Fruit fly (Drosophila melanogaster) whole organism, embryonic: ENCODE measurements around the gene CG13315.

ENCODE experiments used
- Bgb ChIP-seq: fragments of 200-800 bp; sonication (Bioruptor generic); IDR thresholded peaks from 2 replicates; pipeline ENCODE4 v1.3.6; 2022; ENCODE audit warnings: missing biosample characterization, missing genetic modification characterization; ENCODE audit not compliant: partially characterized antibody
- CG10431 ChIP-seq: fragments of 200-800 bp; sonication (Bioruptor generic); optimal IDR thresholded peaks from 3 replicates; lab custom pipeline; 2018; ENCODE audit warnings: missing biosample characterization, mild to moderate bottlenecking, missing genetic modification characterization
- CG10654 ChIP-seq: fragments of 200-800 bp; sonication (Bioruptor generic); optimal IDR thresholded peaks from 2 replicates; lab custom pipeline; 2016; ENCODE audit warnings: missing biosample characterization, missing genetic modification characterization
- CG12071 ChIP-seq: fragments of 200-800 bp; sonication (Bioruptor generic); optimal IDR thresholded peaks from 3 replicates; lab custom pipeline; 2018; ENCODE audit warnings: missing biosample characterization, mild to moderate bottlenecking, missing genetic modification characterization
- CG12659 ChIP-seq: fragments of 200-800 bp; sonication (Bioruptor generic); optimal IDR thresholded peaks from 3 replicates; lab custom pipeline; 2017; ENCODE audit warnings: mild to moderate bottlenecking, missing biosample characterization, missing genetic modification reagents, missing genetic modification characterization
- CG14965 ChIP-seq: fragments of 200-800 bp; sonication (Bioruptor generic); optimal IDR thresholded peaks from 2 replicates; lab custom pipeline; 2016; ENCODE audit warnings: missing biosample characterization, missing genetic modification characterization, borderline replicate concordance
- CG15011 ChIP-seq: fragments of 200-800 bp; sonication (Bioruptor generic); optimal IDR thresholded peaks from 3 replicates; lab custom pipeline; 2018; ENCODE audit warnings: missing biosample characterization, mild to moderate bottlenecking, missing genetic modification characterization
- CG1647 ChIP-seq: fragments of 200-800 bp; sonication (Bioruptor generic); optimal IDR thresholded peaks from 3 replicates; lab custom pipeline; 2016; ENCODE audit warnings: missing biosample characterization, missing genetic modification characterization
- CG17802 ChIP-seq: fragments of 200-800 bp; sonication (Bioruptor generic); optimal IDR thresholded peaks from 2 replicates; lab custom pipeline; 2018; ENCODE audit warnings: missing biosample characterization, mild to moderate bottlenecking, missing genetic modification characterization, moderate library complexity
- CG2712 ChIP-seq: fragments of 200-800 bp; optimal IDR thresholded peaks from 3 replicates; lab custom pipeline; 2019; ENCODE audit warnings: missing biosample characterization, mild to moderate bottlenecking, missing genetic modification characterization, moderate library complexity
- CG3065 ChIP-seq: fragments of 200-800 bp; sonication (Bioruptor generic); optimal IDR thresholded peaks from 2 replicates; lab custom pipeline; 2016; ENCODE audit warnings: missing biosample characterization, missing genetic modification characterization
- CG33213 ChIP-seq: fragments of 200-800 bp; sonication (Bioruptor generic); optimal IDR thresholded peaks from 3 replicates; lab custom pipeline; 2016; ENCODE audit warnings: missing biosample characterization, missing genetic modification characterization
- CG33557 ChIP-seq: fragments of 200-800 bp; sonication (Bioruptor generic); optimal IDR thresholded peaks from 2 replicates; lab custom pipeline; 2019; ENCODE audit warnings: missing biosample characterization, mild to moderate bottlenecking, missing genetic modification characterization, moderate library complexity
- CG43689 ChIP-seq: fragments of 200-800 bp; sonication (Bioruptor generic); IDR thresholded peaks from 2 replicates; pipeline ENCODE4 v1.3.6; 2022; ENCODE audit warnings: missing biosample characterization, missing genetic modification characterization
- CG8359 ChIP-seq: fragments of 200-800 bp; sonication (Bioruptor generic); optimal IDR thresholded peaks from 2 replicates; lab custom pipeline; 2017; ENCODE audit warnings: missing biosample characterization, mild to moderate bottlenecking, missing genetic modification characterization, borderline replicate concordance
- CHES-1-like ChIP-seq: fragments of 200-800 bp; sonication (Bioruptor generic); optimal IDR thresholded peaks from 2 replicates; lab custom pipeline; 2016; ENCODE audit warnings: missing biosample characterization, missing genetic modification characterization
- Doc3 ChIP-seq: fragments of 200-800 bp; sonication (Bioruptor generic); IDR thresholded peaks from 3 replicates; pipeline ENCODE4 v1.3.6; 2022; ENCODE audit warnings: missing biosample characterization, missing genetic modification characterization; ENCODE audit not compliant: partially characterized antibody
- Dp ChIP-seq: fragments of 200-800 bp; sonication (Bioruptor generic); optimal IDR thresholded peaks from 2 replicates; lab custom pipeline; 2018; ENCODE audit warnings: missing biosample characterization, mild to moderate bottlenecking, missing genetic modification characterization, moderate library complexity
- E2f2 ChIP-seq: fragments of 200-800 bp; sonication (Bioruptor generic); IDR thresholded peaks from 2 replicates; pipeline ENCODE4 v1.3.6; 2022; ENCODE audit warnings: missing biosample characterization, missing genetic modification characterization
- ERR ChIP-seq: fragments of 200-800 bp; sonication (Bioruptor generic); optimal IDR thresholded peaks from 2 replicates; lab custom pipeline; 2016; ENCODE audit warnings: missing biosample characterization, missing genetic modification characterization
- GATAe ChIP-seq: fragments of 200-800 bp; sonication (Bioruptor generic); conservative IDR thresholded peaks from 2 replicates; pipeline ENCODE4 v1.3.6; 2022; ENCODE audit warnings: missing biosample characterization, missing genetic modification characterization
- Hmx ChIP-seq: fragments of 200-800 bp; sonication (Bioruptor generic); optimal IDR thresholded peaks from 2 replicates; lab custom pipeline; 2016; ENCODE audit warnings: missing biosample characterization, missing genetic modification characterization
- Hr39 ChIP-seq: fragments of >200 bp; optimal IDR thresholded peaks from 2 replicates; lab custom pipeline; 2017
- Lhr ChIP-seq: fragments of 200-800 bp; sonication (Bioruptor generic); optimal IDR thresholded peaks from 3 replicates; lab custom pipeline; 2017; ENCODE audit warnings: mild to moderate bottlenecking, missing biosample characterization, missing genetic modification reagents, missing genetic modification characterization
- MESR4 ChIP-seq: fragments of 200-800 bp; sonication (Bioruptor generic); optimal IDR thresholded peaks from 2 replicates; lab custom pipeline; 2018; ENCODE audit warnings: missing biosample characterization, mild to moderate bottlenecking, missing genetic modification characterization, moderate library complexity
- Ptx1 ChIP-seq: fragments of 200-800 bp; sonication (Bioruptor generic); IDR thresholded peaks from 2 replicates; pipeline ENCODE4 v1.3.6; 2022; ENCODE audit warnings: missing biosample characterization, missing genetic modification characterization
- YL-1 ChIP-seq: fragments of 200-800 bp; sonication (Bioruptor generic); optimal IDR thresholded peaks from 3 replicates; lab custom pipeline; 2017; ENCODE audit warnings: missing biosample characterization, mild to moderate bottlenecking, missing genetic modification characterization
- amos ChIP-seq: fragments of 200-800 bp; sonication (Bioruptor generic); IDR thresholded peaks from 2 replicates; pipeline ENCODE4 v1.3.6; 2022; ENCODE audit warnings: missing biosample characterization, missing genetic modification characterization; ENCODE audit not compliant: partially characterized antibody
- ap ChIP-seq: fragments of 200-800 bp; sonication (Bioruptor generic); IDR thresholded peaks from 2 replicates; pipeline ENCODE4 v1.3.6; 2022; ENCODE audit warnings: missing biosample characterization, missing genetic modification characterization
- ara ChIP-seq: fragments of 200-800 bp; sonication (Bioruptor generic); IDR thresholded peaks from 2 replicates; pipeline ENCODE4 v1.3.6; 2022; ENCODE audit warnings: missing biosample characterization, missing genetic modification characterization
- ase ChIP-seq: fragments of 200-800 bp; sonication (Bioruptor generic); IDR thresholded peaks from 3 replicates; pipeline ENCODE4 v1.3.6; 2022; ENCODE audit warnings: missing biosample characterization, missing genetic modification characterization
- caup ChIP-seq: fragments of 200-800 bp; sonication (Bioruptor generic); optimal IDR thresholded peaks from 3 replicates; lab custom pipeline; 2017; ENCODE audit warnings: missing biosample characterization, mild to moderate bottlenecking, missing genetic modification characterization, moderate library complexity; ENCODE audit not compliant: severe bottlenecking
- danr ChIP-seq: fragments of 200-800 bp; sonication (Bioruptor generic); IDR thresholded peaks from 2 replicates; pipeline ENCODE4 v1.3.6; 2022; ENCODE audit warnings: missing biosample characterization, missing genetic modification characterization
- exex ChIP-seq: fragments of 200-800 bp; sonication (Bioruptor generic); optimal IDR thresholded peaks from 4 replicates; lab custom pipeline; 2018; ENCODE audit warnings: missing biosample characterization, mild to moderate bottlenecking, missing genetic modification characterization, moderate library complexity
- gce ChIP-seq: fragments of 200-800 bp; sonication (Bioruptor generic); IDR thresholded peaks from 3 replicates; pipeline ENCODE4 v1.3.6; 2022; ENCODE audit warnings: missing biosample characterization, missing genetic modification characterization
- gcm2 ChIP-seq: fragments of 200-800 bp; sonication (Bioruptor generic); optimal IDR thresholded peaks from 2 replicates; lab custom pipeline; 2016; ENCODE audit warnings: missing biosample characterization, missing genetic modification characterization
- ind ChIP-seq: fragments of 200-800 bp; sonication (Bioruptor generic); optimal IDR thresholded peaks from 3 replicates; lab custom pipeline; 2016; ENCODE audit warnings: missing biosample characterization, missing genetic modification characterization
- lbe ChIP-seq: fragments of 200-800 bp; sonication (Bioruptor generic); optimal IDR thresholded peaks from 2 replicates; lab custom pipeline; 2016; ENCODE audit warnings: missing biosample characterization, mild to moderate bottlenecking, missing genetic modification characterization
- lilli ChIP-seq: fragments of 200-800 bp; sonication (Bioruptor generic); optimal IDR thresholded peaks from 3 replicates; lab custom pipeline; 2016; ENCODE audit warnings: missing biosample characterization, missing genetic modification characterization
- lola ChIP-seq, 3 experiments: fragments of >200 bp in 2 of 3; fragments of 200-800 bp in 1 of 3; sonication (Bioruptor generic) in 1 of 3; optimal IDR thresholded peaks; 2 replicates each; lab custom pipeline; 2017 to 2019; ENCODE audit warnings: missing biosample characterization in 3 of 3, missing genetic modification characterization in 3 of 3, mild to moderate bottlenecking in 1 of 3, moderate library complexity in 1 of 3
- org-1 ChIP-seq: fragments of 200-800 bp; sonication (Bioruptor generic); optimal IDR thresholded peaks from 2 replicates; lab custom pipeline; 2017; ENCODE audit warnings: missing biosample characterization, missing genetic modification characterization
- sc ChIP-seq, 3 experiments: fragments of >200 bp in 2 of 3; fragments of 200-800 bp in 1 of 3; sonication (Bioruptor generic) in 1 of 3; optimal IDR thresholded peaks; 2 replicates in 2 of 3; 3 replicates in 1 of 3; lab custom pipeline; 2017; ENCODE audit warnings: mild to moderate bottlenecking in 1 of 3, missing biosample characterization in 1 of 3, missing genetic modification characterization in 1 of 3, missing genetic modification reagents in 1 of 3
- sim ChIP-seq: fragments of 200-800 bp; sonication (Bioruptor generic); IDR thresholded peaks from 2 replicates; pipeline ENCODE4 v1.3.6; 2022; ENCODE audit warnings: missing biosample characterization, missing genetic modification characterization
- slou ChIP-seq: fragments of 200-800 bp; sonication (Bioruptor generic); optimal IDR thresholded peaks from 3 replicates; lab custom pipeline; 2016; ENCODE audit warnings: missing biosample characterization, missing genetic modification characterization
- sob ChIP-seq: fragments of 200-800 bp; sonication (Bioruptor generic); IDR thresholded peaks from 2 replicates; pipeline ENCODE4 v1.3.6; 2022; ENCODE audit warnings: missing biosample characterization, missing genetic modification characterization
- unc-4 ChIP-seq: fragments of 200-800 bp; sonication (Bioruptor generic); IDR thresholded peaks from 2 replicates; pipeline ENCODE4 v1.3.6; 2022; ENCODE audit warnings: missing biosample characterization, missing genetic modification characterization; ENCODE audit not compliant: partially characterized antibody
- usp ChIP-seq: fragments of >200 bp; optimal IDR thresholded peaks from 2 replicates; lab custom pipeline; 2017; ENCODE audit warnings: missing biosample characterization, missing genetic modification characterization
- zen ChIP-seq: fragments of 200-800 bp; sonication (Bioruptor generic); optimal IDR thresholded peaks from 3 replicates; lab custom pipeline; 2018; ENCODE audit warnings: missing biosample characterization, mild to moderate bottlenecking, missing genetic modification characterization, moderate library complexity

Gene CG13315

DNA sequence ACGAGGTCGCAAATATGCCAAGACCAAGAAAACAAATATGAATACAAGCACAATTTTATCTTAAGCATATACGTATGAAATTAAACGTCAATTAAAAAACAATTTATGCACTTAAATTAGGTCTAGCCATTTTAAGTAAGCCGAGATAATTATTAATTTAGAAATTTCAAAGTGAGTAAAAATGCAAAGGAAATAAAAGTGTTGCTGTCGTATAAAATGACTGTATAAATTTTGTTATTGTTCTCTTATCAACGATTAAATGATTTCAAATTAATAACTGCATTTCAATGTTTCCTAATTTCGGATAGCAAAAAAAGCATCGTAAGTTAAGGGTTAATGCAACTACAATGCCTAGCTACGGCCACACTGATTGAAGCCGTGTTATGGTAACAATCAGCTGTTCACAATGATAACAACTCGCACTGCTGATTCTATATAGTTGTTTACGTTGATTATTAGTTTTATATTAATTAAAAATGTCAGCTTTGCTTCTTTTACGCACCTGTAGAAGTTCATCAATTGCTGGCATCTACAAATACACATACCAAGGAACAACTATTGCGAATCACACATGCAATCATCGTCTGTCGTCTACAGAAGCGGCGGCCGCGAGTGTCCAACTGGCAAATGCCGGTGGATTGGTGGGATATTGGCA is 23.8 kb upstream of the CG13315 start, which contains the start of the genes CG4911 and CG4942 (continued):
- TF ChIP-seq sc (optimal IDR thresholded peaks at IDR 0.05; lab: Kevin White, UChicago) = no peak
- TF ChIP-seq sc (GFP tag; optimal IDR thresholded peaks at IDR 0.05; lab: Kevin White, UChicago) = no peak
- TF ChIP-seq CG17802 (tag; lab: Kevin White, UChicago) = peak; percentile 23
- peak; percentile 44 for TF ChIP-seq CG10431 (GFP tag; lab: Kevin White, UChicago)
- peak; percentile 28; the same call in 1 of the 2 replicates for TF ChIP-seq E2f2
- peak; percentile 23 for TF ChIP-seq CG33213 (GFP tag; lab: Kevin White, UChicago)
- no peak for TF ChIP-seq CG14965 (GFP tag; lab: Kevin White, UChicago)
- peak; percentile 28; the same call in 1 of the 2 replicates for TF ChIP-seq sim (GFP tag; lab: Robert Waterston, UW)
- peak; percentile 74 for TF ChIP-seq CG12659 (GFP tag; lab: Kevin White, UChicago)
- no peak for TF ChIP-seq amos (GFP tag; lab: Robert Waterston, UW)
- peak; percentile 50; the same call in 1 of the 3 replicates for TF ChIP-seq gce
- TF ChIP-seq unc-4 (GFP tag; lab: Robert Waterston, UW) = no peak
- no peak for TF ChIP-seq CG43689 (GFP tag; lab: Robert Waterston, UW)
- TF ChIP-seq Doc3 = no peak
- peak; percentile 76 for TF ChIP-seq CG2712
- peak; percentile 73 for TF ChIP-seq ind
- peak in 1 of 3 experiments; percentile 77 for TF ChIP-seq lola (GFP tag; optimal IDR thresholded peaks at IDR 0.05; lab: Kevin White, UChicago)
- peak; percentile 1 for TF ChIP-seq Dp (GFP tag; lab: Kevin White, UChicago)
- no peak for TF ChIP-seq MESR4 (GFP tag; lab: Kevin White, UChicago)
- peak; percentile 64 for TF ChIP-seq danr (GFP tag; lab: Robert Waterston, UW)
- TF ChIP-seq CG10654 (GFP tag; lab: Kevin White, UChicago) = peak; percentile 66
- TF ChIP-seq ERR (GFP tag; lab: Kevin White, UChicago) = peak; percentile 8
- TF ChIP-seq Ptx1 (GFP tag; lab: Robert Waterston, UW) = peak; percentile 82
- peak; percentile 65; the same call in 2 of the 3 replicates for TF ChIP-seq ase
- peak; percentile 51 for TF ChIP-seq Lhr
- TF ChIP-seq caup (GFP tag; lab: Kevin White, UChicago) = peak; percentile 33
- TF ChIP-seq usp (GFP tag; lab: Kevin White, UChicago) = no peak
- peak; percentile 24; the same call in 1 of the 2 replicates for TF ChIP-seq ap
- TF ChIP-seq gcm2 (GFP tag; lab: Kevin White, UChicago) = no peak
- TF ChIP-seq CHES-1-like (GFP tag; lab: Kevin White, UChicago) = peak; percentile 82
- TF ChIP-seq CG1647 (GFP tag; lab: Kevin White, UChicago) = peak; percentile 26
- TF ChIP-seq CG12071 (GFP tag; lab: Kevin White, UChicago) = no peak
- peak; percentile 40 for TF ChIP-seq exex (tag; lab: Kevin White, UChicago)
- no peak for TF ChIP-seq slou (GFP tag; lab: Kevin White, UChicago)
- peak; percentile 43 for TF ChIP-seq Hmx
- TF ChIP-seq ara (GFP tag; lab: Robert Waterston, UW) = peak; percentile 26; the same call in 1 of the 2 replicates
- TF ChIP-seq lilli = peak; percentile 83
- TF ChIP-seq lbe (GFP tag; lab: Kevin White, UChicago) = peak; percentile 18
- TF ChIP-seq CG8359 = no peak
- TF ChIP-seq sob (GFP tag; lab: Robert Waterston, UW) = peak; percentile 67
- TF ChIP-seq GATAe (GFP tag; lab: Robert Waterston, UW) = no peak; the same call in 1 of the 2 replicates
- TF ChIP-seq org-1 (GFP tag; lab: Kevin White, UChicago) = no peak
- TF ChIP-seq zen (tag; lab: Kevin White, UChicago) = peak; percentile 63
- peak; percentile 62 for TF ChIP-seq CG33557 (GFP tag; lab: Kevin White, UChicago)
- TF ChIP-seq Hr39 = no peak
- no peak for TF ChIP-seq CG15011 (GFP tag; lab: Kevin White, UChicago)
- no peak for TF ChIP-seq CG3065 (GFP tag; lab: Kevin White, UChicago)
- TF ChIP-seq Bgb = 0 out of 2 replicates have a peak, but pooled peaks have one; percentile 7
- TF ChIP-seq YL-1 (GFP tag; lab: Kevin White, UChicago) = no peak
